Worm (Caenorhabditis elegans) whole organism, midembryonic: ENCODE measurements around the gene T04C12.9.

Source experiments
- cog-1 ChIP-seq: sonication (generic microtip); optimal IDR thresholded peaks from 2 replicates; lab custom pipeline; 2016; ENCODE audit warnings: missing genetic modification characterization, missing compliant biosample characterization
- flt-1 ChIP-seq: fragments of 200-800 bp; sonication (Bioruptor generic); IDR thresholded peaks from 2 replicates; pipeline ENCODE4 v1.3.6; 2022; ENCODE audit warnings: missing genetic modification characterization, missing compliant biosample characterization
- klf-2 ChIP-seq: fragments of 200-800 bp; sonication (Bioruptor generic); conservative IDR thresholded peaks from 2 replicates; pipeline ENCODE4 v1.3.6; 2022; ENCODE audit warnings: missing genetic modification reagents, missing genetic modification characterization, missing compliant biosample characterization
- ref-1 ChIP-seq: fragments of 200-800 bp; sonication (Bioruptor generic); conservative IDR thresholded peaks from 2 replicates; pipeline ENCODE4 v1.3.6; 2022; ENCODE audit warnings: missing genetic modification reagents, missing genetic modification characterization, missing compliant biosample characterization
- ztf-23 ChIP-seq: fragments of 200-800 bp; sonication (Bioruptor generic); IDR thresholded peaks from 2 replicates; pipeline ENCODE4 v1.3.6; 2022; ENCODE audit warnings: missing genetic modification reagents, missing genetic modification characterization, missing compliant biosample characterization
- ztf-29 ChIP-seq: fragments of 200-800 bp; sonication (Bioruptor generic); IDR thresholded peaks from 2 replicates; pipeline ENCODE4 v1.3.6; 2022; ENCODE audit warnings: missing genetic modification reagents, missing genetic modification characterization, missing compliant biosample characterization

The T04C12.9 gene

DNA sequence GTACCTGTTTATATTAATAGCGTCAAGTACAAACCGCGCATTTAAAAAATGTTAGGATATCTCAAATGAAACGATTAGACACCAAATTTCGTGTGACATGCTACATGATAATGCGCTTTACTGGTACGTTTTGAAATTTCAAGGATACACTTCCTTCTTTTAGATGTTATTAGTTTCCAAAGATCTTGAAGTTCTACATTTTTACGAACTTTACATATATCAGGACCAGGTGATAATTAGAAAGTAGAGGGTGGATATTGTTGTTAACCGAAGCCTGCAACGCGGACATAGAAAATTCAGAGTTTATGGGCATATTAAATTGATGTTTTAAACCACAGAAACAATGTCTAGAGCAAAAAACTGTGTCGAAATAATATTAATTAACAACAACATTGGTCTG is 49.8 kb downstream of the T04C12.9 start:
- TF ChIP-seq cog-1 (tag; lab: Kevin White, UChicago) (no peak), flt-1 (no peak), ztf-29 (GFP tag; lab: Robert Waterston, UW) (no peak), ref-1 (GFP tag; lab: Robert Waterston, UW) (no peak), ztf-23 (no peak), klf-2 (GFP tag; lab: Robert Waterston, UW) (no peak)

DNA sequence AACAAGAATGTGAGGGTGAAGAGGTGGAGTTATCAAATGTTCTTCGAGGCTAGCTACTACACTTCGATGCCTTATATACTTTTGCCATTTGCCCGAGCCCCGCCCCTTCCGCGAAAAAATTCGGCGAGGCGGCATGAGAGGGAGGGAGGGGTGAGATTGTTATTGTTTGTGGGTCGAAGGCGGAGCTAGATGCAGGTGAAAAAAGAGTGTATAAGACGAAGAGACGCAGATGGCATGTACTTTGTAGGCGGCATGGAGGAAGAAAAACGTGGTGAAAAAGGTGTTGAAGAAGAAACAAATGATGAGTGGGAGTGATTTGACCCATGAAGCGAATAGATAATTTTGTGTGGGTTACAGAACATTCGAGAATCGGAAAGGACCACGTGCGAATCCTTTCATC is 50.6 kb downstream of the T04C12.9 start, which contains the start of gene C13G3.1:
TSS of gene C13G3.1 (minus strand) at position 47 of the 400 bp plus-strand sequence.
- TF ChIP-seq ztf-29 (GFP tag; lab: Robert Waterston, UW) (no peak), cog-1 (tag; lab: Kevin White, UChicago) (no peak)
